Worm (Caenorhabditis elegans) whole organism, young adult: ENCODE results near the gene C01B10.44.

Experiments
- B0035.1 ChIP-seq: sonication (generic microtip); optimal IDR thresholded peaks from 2 replicates; lab custom pipeline; 2016; ENCODE audit warnings: missing genetic modification characterization, mild to moderate bottlenecking, missing compliant biosample characterization, missing genotype, missing genetic modification reagents
- B0336.3 ChIP-seq: fragments of 200-800 bp; sonication (Bioruptor generic); IDR thresholded peaks from 2 replicates; pipeline ENCODE4 v1.3.6; 2022; ENCODE audit warnings: missing genetic modification characterization, missing compliant biosample characterization
- C17E4.6 ChIP-seq: fragments of 200-800 bp; sonication (Bioruptor generic); IDR thresholded peaks from 2 replicates; pipeline ENCODE4 v1.3.6; 2022; ENCODE audit warnings: missing genetic modification reagents, missing genetic modification characterization, missing compliant biosample characterization
- D2030.7 ChIP-seq: fragments of 200-800 bp; sonication (Bioruptor generic); IDR thresholded peaks from 2 replicates; pipeline ENCODE4 v1.3.6; 2022; ENCODE audit warnings: missing genetic modification reagents, missing genetic modification characterization, missing compliant biosample characterization
- F23B12.7 ChIP-seq: sonication (generic microtip); optimal IDR thresholded peaks from 2 replicates; lab custom pipeline; 2017; ENCODE audit warnings: missing genetic modification characterization, mild to moderate bottlenecking, missing compliant biosample characterization, antibody characterized with exemption, moderate library complexity; ENCODE audit not compliant: insufficient read depth
- F33H1.4 ChIP-seq: fragments of 200-800 bp; sonication (Bioruptor generic); IDR thresholded peaks from 2 replicates; pipeline ENCODE4 v1.3.6; 2022; ENCODE audit warnings: missing genetic modification reagents, missing genetic modification characterization, missing compliant biosample characterization
- F49E8.2 ChIP-seq: sonication (generic microtip); optimal IDR thresholded peaks from 3 replicates; lab custom pipeline; 2017; ENCODE audit warnings: missing genetic modification characterization, mild to moderate bottlenecking, missing compliant biosample characterization, antibody characterized with exemption, moderate library complexity; ENCODE audit not compliant: insufficient read depth
- T26A5.8 ChIP-seq: sonication (generic microtip); optimal IDR thresholded peaks from 2 replicates; lab custom pipeline; 2016; ENCODE audit warnings: missing genetic modification characterization, missing compliant biosample characterization
- Y79H2A.3 ChIP-seq: fragments of 200-800 bp; sonication (Bioruptor generic); conservative IDR thresholded peaks from 2 replicates; pipeline ENCODE4 v1.3.6; 2022; ENCODE audit warnings: missing genetic modification reagents, missing genetic modification characterization, missing compliant biosample characterization
- ama-1 ChIP-seq, 3 experiments: fragments of 150-350 bp in 1 of 3; sonication (generic microtip) in 2 of 3; optimal IDR thresholded peaks; 2 replicates each; lab custom pipeline; 2014 to 2018; ENCODE audit warnings: missing biosample characterization in 2 of 3, missing genetic modification characterization in 2 of 3, missing genetic modification reagents in 2 of 3
- aptf-3 ChIP-seq: fragments of 200-800 bp; sonication (Bioruptor generic); IDR thresholded peaks from 2 replicates; pipeline ENCODE4 v1.3.6; 2022; ENCODE audit warnings: missing genetic modification characterization, missing compliant biosample characterization
- attf-6 ChIP-seq: fragments of 200-800 bp; sonication (Bioruptor generic); IDR thresholded peaks from 2 replicates; pipeline ENCODE4 v1.3.6; 2022; ENCODE audit warnings: missing genetic modification reagents, missing genetic modification characterization, missing compliant biosample characterization
- cebp-2 ChIP-seq: fragments of 200-800 bp; sonication (Bioruptor generic); IDR thresholded peaks from 2 replicates; pipeline ENCODE4 v1.3.6; 2022; ENCODE audit warnings: missing genetic modification characterization, missing compliant biosample characterization
- ceh-91 ChIP-seq: fragments of 200-800 bp; sonication (Bioruptor generic); IDR thresholded peaks from 2 replicates; pipeline ENCODE4 v1.3.6; 2022; ENCODE audit warnings: missing genetic modification reagents, missing genetic modification characterization, missing compliant biosample characterization
- dpl-1 ChIP-seq: fragments of 150-350 bp; optimal IDR thresholded peaks from 2 replicates; lab custom pipeline; 2014; ENCODE audit warnings: missing biosample characterization, missing genetic modification reagents, missing genetic modification characterization
- egrh-3 ChIP-seq: fragments of 200-800 bp; sonication (Bioruptor generic); IDR thresholded peaks from 2 replicates; pipeline ENCODE4 v1.3.6; 2022; ENCODE audit warnings: missing genetic modification reagents, missing genetic modification characterization, missing compliant biosample characterization
- him-1 ChIP-seq: sonication (generic microtip); optimal IDR thresholded peaks from 2 replicates; lab custom pipeline; 2016; ENCODE audit warnings: missing genotype, missing genetic modification reagents, missing genetic modification characterization, missing compliant biosample characterization
- hmg-1.2 ChIP-seq: fragments of 200-800 bp; sonication (Bioruptor generic); IDR thresholded peaks from 2 replicates; pipeline ENCODE4 v1.3.6; 2022; ENCODE audit warnings: missing genetic modification reagents, missing genetic modification characterization, missing compliant biosample characterization
- hrde-1 ChIP-seq: sonication (generic microtip); optimal IDR thresholded peaks from 2 replicates; lab custom pipeline; 2016; ENCODE audit warnings: missing genetic modification characterization, mild to moderate bottlenecking, missing compliant biosample characterization, moderate library complexity, missing genotype, missing genetic modification reagents, borderline replicate concordance
- lag-1 ChIP-seq: fragments of 200-800 bp; sonication (Bioruptor generic); IDR thresholded peaks from 2 replicates; pipeline ENCODE4 v1.3.6; 2022; ENCODE audit warnings: missing genetic modification reagents, missing genetic modification characterization, missing compliant biosample characterization
- lin-35 ChIP-seq, 3 experiments: fragments of 150-350 bp in 2 of 3; sonication (generic microtip) in 1 of 3; optimal IDR thresholded peaks; 2 replicates each; lab custom pipeline; 2014 to 2018; ENCODE audit warnings: missing biosample characterization in 3 of 3, missing genetic modification characterization in 3 of 3, missing genetic modification reagents in 3 of 3
- lin-54 ChIP-seq: fragments of 200-800 bp; sonication (Bioruptor generic); optimal IDR thresholded peaks from 2 replicates; lab custom pipeline; 2018; ENCODE audit warnings: mild to moderate bottlenecking, missing genetic modification characterization, missing compliant biosample characterization
- lir-1 ChIP-seq: fragments of 200-800 bp; sonication (Bioruptor generic); conservative IDR thresholded peaks from 2 replicates; pipeline ENCODE4 v1.3.6; 2022; ENCODE audit warnings: missing genetic modification reagents, missing genetic modification characterization, missing compliant biosample characterization
- lsl-1 ChIP-seq: fragments of 200-800 bp; sonication (Bioruptor generic); optimal IDR thresholded peaks from 2 replicates; lab custom pipeline; 2018; ENCODE audit warnings: mild to moderate bottlenecking, missing genetic modification characterization, moderate library complexity, missing compliant biosample characterization
- madf-6 ChIP-seq: fragments of 200-800 bp; sonication (Bioruptor generic); IDR thresholded peaks from 2 replicates; pipeline ENCODE4 v1.3.6; 2022; ENCODE audit warnings: missing genetic modification reagents, missing genetic modification characterization, missing compliant biosample characterization
- madf-8 ChIP-seq: fragments of 200-800 bp; sonication (Bioruptor generic); conservative IDR thresholded peaks from 2 replicates; pipeline ENCODE4 v1.3.6; 2022; ENCODE audit warnings: missing genetic modification reagents, missing genetic modification characterization, missing compliant biosample characterization
- pbrm-1 ChIP-seq: fragments of 200-800 bp; sonication (Bioruptor generic); IDR thresholded peaks from 2 replicates; pipeline ENCODE4 v1.3.6; 2022; ENCODE audit warnings: missing genetic modification reagents, missing genetic modification characterization, missing compliant biosample characterization
- snpc-1.1 ChIP-seq: sonication (generic microtip); optimal IDR thresholded peaks from 2 replicates; lab custom pipeline; 2017; ENCODE audit warnings: missing genetic modification characterization, mild to moderate bottlenecking, missing compliant biosample characterization, antibody characterized with exemption, moderate library complexity, missing genotype, missing genetic modification reagents; ENCODE audit not compliant: insufficient read depth
- snpc-1.3 ChIP-seq: sonication (generic microtip); optimal IDR thresholded peaks from 2 replicates; lab custom pipeline; 2017; ENCODE audit warnings: missing genetic modification characterization, mild to moderate bottlenecking, missing compliant biosample characterization, antibody characterized with exemption, moderate library complexity, missing genotype, missing genetic modification reagents; ENCODE audit not compliant: insufficient read depth
- snpc-3.4 ChIP-seq: sonication (generic microtip); optimal IDR thresholded peaks from 2 replicates; lab custom pipeline; 2017; ENCODE audit warnings: missing genetic modification characterization, mild to moderate bottlenecking, missing compliant biosample characterization, antibody characterized with exemption, moderate library complexity, missing genotype, missing genetic modification reagents
- snpc-4 ChIP-seq, 5 experiments: fragments of 150-350 bp in 1 of 5; sonication (generic microtip) in 4 of 5; optimal IDR thresholded peaks; 2 replicates each; lab custom pipeline; 2014 to 2018; ENCODE audit warnings: missing genetic modification characterization in 5 of 5, missing biosample characterization in 3 of 5, antibody characterized with exemption in 2 of 5, mild to moderate bottlenecking in 2 of 5, missing compliant biosample characterization in 2 of 5, missing genotype in 2 of 5, moderate library complexity in 2 of 5, missing genetic modification reagents in 1 of 5
- sptf-2 ChIP-seq: fragments of 200-800 bp; sonication (Bioruptor generic); optimal IDR thresholded peaks from 2 replicates; lab custom pipeline; 2018; ENCODE audit warnings: mild to moderate bottlenecking, missing genetic modification characterization, missing compliant biosample characterization
- tbp1 ChIP-seq: fragments of 200-800 bp; sonication (Bioruptor generic); optimal IDR thresholded peaks from 2 replicates; lab custom pipeline; 2018; ENCODE audit warnings: mild to moderate bottlenecking, missing genetic modification characterization, missing compliant biosample characterization
- tlf-1 ChIP-seq: fragments of 200-800 bp; sonication (Bioruptor generic); optimal IDR thresholded peaks from 2 replicates; lab custom pipeline; 2018; ENCODE audit warnings: mild to moderate bottlenecking, missing genetic modification characterization, missing compliant biosample characterization
- unc-130 ChIP-seq: sonication (generic microtip); optimal IDR thresholded peaks from 2 replicates; lab custom pipeline; 2016; ENCODE audit warnings: missing genetic modification reagents, missing genetic modification characterization, missing compliant biosample characterization
- xnd-1 ChIP-seq: sonication (generic microtip); optimal IDR thresholded peaks from 2 replicates; lab custom pipeline; 2016; ENCODE audit warnings: missing genotype, missing genetic modification reagents, missing genetic modification characterization, missing compliant biosample characterization
- ztf-18 ChIP-seq: sonication (generic microtip); optimal IDR thresholded peaks from 2 replicates; lab custom pipeline; 2016; ENCODE audit warnings: missing genotype, mild to moderate bottlenecking, missing genetic modification characterization, missing compliant biosample characterization
- ztf-3 ChIP-seq: fragments of 200-800 bp; sonication (Bioruptor generic); optimal IDR thresholded peaks from 2 replicates; lab custom pipeline; 2018; ENCODE audit warnings: mild to moderate bottlenecking, missing genetic modification characterization, missing compliant biosample characterization
- ztf-6 ChIP-seq: fragments of 200-800 bp; sonication (Bioruptor generic); IDR thresholded peaks from 2 replicates; pipeline ENCODE4 v1.3.6; 2022; ENCODE audit warnings: missing genetic modification reagents, missing genetic modification characterization, missing compliant biosample characterization

C01B10.44 gene

DNA sequence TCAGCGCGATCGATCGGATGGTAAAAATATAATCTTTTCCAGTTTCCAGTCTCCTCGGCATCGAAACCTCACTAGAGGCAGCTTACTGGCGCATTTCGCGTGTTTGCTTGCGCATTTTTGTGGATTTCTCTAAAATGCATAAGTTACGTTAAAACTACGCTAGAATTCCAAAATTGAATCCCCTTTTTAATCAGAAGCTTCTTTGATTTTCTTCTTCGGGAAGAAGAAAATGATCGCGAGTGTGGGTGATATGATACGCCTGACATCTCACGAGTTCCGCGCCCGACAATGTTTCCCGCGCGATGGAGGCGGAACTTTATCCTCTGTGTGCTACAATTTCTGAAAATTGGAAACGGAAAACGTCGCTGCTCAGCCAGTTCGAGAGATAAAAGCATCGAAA lies 40.8 kb downstream of the C01B10.44 start:
- TF ChIP-seq snpc-1.1 (tag; lab: Kevin White, UChicago) (peak; percentile 93), aptf-3 (GFP tag; lab: Robert Waterston, UW) (no peak), lsl-1 (GFP tag; lab: Kevin White, UChicago) (peak; percentile 60), lag-1 (GFP tag; lab: Robert Waterston, UW) (no peak), sptf-2 (no peak), F23B12.7 (tag; lab: Kevin White, UChicago) (peak; percentile 51), F49E8.2 (tag; lab: Kevin White, UChicago) (peak; percentile 94), snpc-1.3 (tag; lab: Kevin White, UChicago) (peak; percentile 90), xnd-1 (tag; lab: Kevin White, UChicago) (peak; percentile 43), T26A5.8 (tag; lab: Kevin White, UChicago) (peak; percentile 6), C17E4.6 (GFP tag; lab: Robert Waterston, UW) (peak; percentile 53; the same call in 1 of the 2 replicates), ztf-18 (tag; lab: Kevin White, UChicago) (peak; percentile 90), B0035.1 (tag; lab: Kevin White, UChicago) (no peak), hrde-1 (tag; lab: Kevin White, UChicago) (peak; percentile 44), lin-54 (GFP tag; lab: Kevin White, UChicago) (peak; percentile 57), Y79H2A.3 (GFP tag; lab: Robert Waterston, UW) (no peak), D2030.7 (peak; percentile 94), F33H1.4 (GFP tag; lab: Robert Waterston, UW) (peak; percentile 59; the same call in 1 of the 2 replicates), B0336.3 (GFP tag; lab: Robert Waterston, UW) (peak; percentile 77), tlf-1 (GFP tag; lab: Kevin White, UChicago) (no peak), dpl-1 (peak; percentile 13), ama-1 (optimal IDR thresholded peaks at IDR 0.05; lab: Kevin White, UChicago) (no peak), ama-1 (GFP tag; optimal IDR thresholded peaks at IDR 0.05; lab: Kevin White, UChicago) (peak in 1 of 2 experiments; percentile 55), lin-35 (GFP tag; optimal IDR thresholded peaks at IDR 0.05; lab: Kevin White, UChicago) (no peak), lir-1 (no peak), tbp1 (GFP tag; lab: Kevin White, UChicago) (peak; percentile 71), attf-6 (GFP tag; lab: Robert Waterston, UW) (peak; percentile 93), snpc-3.4 (peak; percentile 71), madf-6 (GFP tag; lab: Robert Waterston, UW) (peak; percentile 77), him-1 (tag; lab: Kevin White, UChicago) (peak; percentile 69), snpc-4 (GFP tag; optimal IDR thresholded peaks at IDR 0.05; lab: Kevin White, UChicago) (peak; percentile 92), snpc-4 (tag; optimal IDR thresholded peaks at IDR 0.05; lab: Kevin White, UChicago) (peak; percentile 92 to 96 (median 94)), madf-8 (GFP tag; lab: Robert Waterston, UW) (peak; percentile 40; the same call in 1 of the 2 replicates), ceh-91 (GFP tag; lab: Robert Waterston, UW) (peak; percentile 51; the same call in 1 of the 2 replicates), cebp-2 (0 out of 2 replicates have a peak, but pooled peaks have one; percentile 17), ztf-6 (no peak), hmg-1.2 (GFP tag; lab: Robert Waterston, UW) (peak; percentile 89), egrh-3 (GFP tag; lab: Robert Waterston, UW) (no peak), pbrm-1 (GFP tag; lab: Robert Waterston, UW) (peak; percentile 74; the same call in 1 of the 2 replicates), ztf-3 (GFP tag; lab: Kevin White, UChicago) (no peak), unc-130 (GFP tag; lab: Kevin White, UChicago) (no peak)
